Worm (Caenorhabditis elegans): ENCODE data around the gene Y47D3B.3.

The Y47D3B.3 gene

DNA sequence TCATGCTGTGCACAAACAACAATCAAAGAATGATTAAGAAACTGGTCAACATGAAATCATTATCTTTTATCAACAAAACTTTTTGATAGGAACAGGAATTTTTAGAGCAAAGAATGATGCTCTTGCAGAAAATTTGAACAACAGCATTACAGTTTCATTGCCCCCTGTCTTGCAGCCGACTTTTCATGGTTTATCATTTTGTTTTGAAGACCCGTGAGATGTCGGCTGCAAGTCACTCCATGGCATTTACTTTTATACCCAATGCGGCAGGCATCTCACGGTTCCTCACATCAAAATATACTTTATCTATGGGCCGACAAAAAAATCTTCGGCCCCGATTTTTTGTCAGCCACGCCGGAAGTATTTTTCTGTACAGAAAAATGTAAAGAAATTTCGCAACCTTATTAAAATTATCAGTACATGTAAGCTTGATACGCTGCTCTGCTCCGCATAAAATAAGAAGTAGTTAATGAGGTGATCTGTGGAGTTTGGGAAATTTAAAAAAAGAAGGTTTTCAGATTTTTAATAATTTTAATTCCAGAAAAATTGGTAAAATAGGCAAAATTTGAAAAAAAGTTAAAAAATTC lies 45.9 kb downstream of the Y47D3B.3 start:
- TF ChIP-seq nhr-90 (tag; optimal IDR thresholded peaks at IDR 0.05) (no peak), egl-18 (GFP tag; IDR thresholded peaks at IDR 0.05) (no peak), hsf-1 (GFP tag; IDR thresholded peaks at IDR 0.05) (no peak), lin-40 (tag; optimal IDR thresholded peaks at IDR 0.05) (no peak), dpl-1 (GFP tag; optimal IDR thresholded peaks at IDR 0.05) (no peak), egrh-3 (GFP tag; IDR thresholded peaks at IDR 0.05) (no peak), sptf-2 (GFP tag; optimal IDR thresholded peaks at IDR 0.05) (no peak), lsy-27 (tag; optimal IDR thresholded peaks at IDR 0.05; ENCODE audit: borderline replicate concordance, insufficient read depth) (no peak), snpc-4 (GFP tag; optimal IDR thresholded peaks at IDR 0.05) (no peak), snpc-4 (tag; optimal IDR thresholded peaks at IDR 0.05) (peak; percentile 37 to 74 (median 60)), cebp-1 (GFP tag; IDR thresholded peaks at IDR 0.05) (no peak), cebp-1 (tag; optimal IDR thresholded peaks at IDR 0.05) (peak; percentile 64)

DNA sequence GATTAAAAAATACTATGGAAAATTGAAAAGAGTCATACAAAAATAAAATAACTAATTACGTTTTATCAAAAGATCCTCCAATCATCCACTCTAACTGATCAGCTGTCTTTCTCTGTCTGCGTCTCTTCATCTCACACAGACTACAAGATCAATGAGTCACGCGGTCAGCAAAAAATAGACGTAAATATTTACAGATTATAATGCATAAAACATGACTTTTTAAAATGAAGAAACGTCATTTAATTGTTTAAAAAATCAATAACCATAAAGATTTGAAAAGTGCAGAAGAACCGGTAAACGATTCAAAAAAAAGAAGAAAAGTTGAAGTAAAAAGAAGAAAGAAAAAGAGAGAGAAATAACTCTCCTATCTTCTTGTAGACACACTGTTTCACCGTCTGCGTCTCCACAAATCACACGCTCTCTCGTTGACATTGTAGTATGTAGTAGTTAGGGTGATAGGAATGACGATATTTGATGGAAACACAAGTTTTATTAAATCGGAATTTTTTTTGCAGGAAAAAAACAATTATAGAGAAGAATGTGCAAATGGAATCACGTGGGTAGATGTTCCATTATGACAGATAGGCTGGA lies 47.3 kb downstream of the Y47D3B.3 start:
- TF ChIP-seq ceh-58 (GFP tag; IDR thresholded peaks at IDR 0.05) (no peak), hmg-1.2 (GFP tag; IDR thresholded peaks at IDR 0.05) (peak; percentile 87), cebp-1 (GFP tag; IDR thresholded peaks at IDR 0.05) (no peak), cebp-1 (tag; optimal IDR thresholded peaks at IDR 0.05) (no peak), lin-40 (tag; optimal IDR thresholded peaks at IDR 0.05) (peak; percentile 38), ztf-26 (tag; optimal IDR thresholded peaks at IDR 0.05) (no peak), lin-35 (GFP tag; optimal IDR thresholded peaks at IDR 0.05) (no peak), snpc-4 (GFP tag; optimal IDR thresholded peaks at IDR 0.05) (no peak), snpc-4 (tag; optimal IDR thresholded peaks at IDR 0.05) (peak in 1 of 4 experiments; percentile 2), somi-1 (GFP tag; optimal IDR thresholded peaks at IDR 0.05) (peak; percentile 37)

DNA sequence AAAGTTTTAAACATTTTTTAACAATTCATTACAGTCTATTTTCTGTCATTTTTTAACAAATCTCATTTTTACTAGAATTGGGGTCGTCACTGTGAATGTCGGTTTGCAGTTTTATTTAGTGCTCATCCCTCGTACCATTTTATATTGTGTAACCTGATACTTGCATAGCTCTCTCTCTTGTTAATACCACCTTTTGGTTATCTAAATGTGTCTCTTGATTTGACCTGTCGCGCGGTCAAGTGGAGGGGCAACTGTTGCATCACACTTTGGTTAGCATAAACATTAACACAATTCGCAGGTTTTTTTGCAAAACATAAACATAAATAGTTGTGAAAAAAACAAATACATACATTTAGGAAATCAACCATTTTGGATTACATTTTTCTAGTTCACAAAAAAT lies 49.2 kb downstream of the Y47D3B.3 start:
- TF ChIP-seq efl-1 (GFP tag; optimal IDR thresholded peaks at IDR 0.05) (no peak), B0035.1 (tag; optimal IDR thresholded peaks at IDR 0.05) (no peak), die-1 (tag; optimal IDR thresholded peaks at IDR 0.05) (no peak), ekl-4 (GFP tag; IDR thresholded peaks at IDR 0.05) (no peak), bed-1 (GFP tag; IDR thresholded peaks at IDR 0.05) (no peak), rec-8 (tag; optimal IDR thresholded peaks at IDR 0.05) (no peak), nhr-27 (tag; optimal IDR thresholded peaks at IDR 0.05) (no peak), atf-7 (tag; optimal IDR thresholded peaks at IDR 0.05) (no peak), madf-8 (GFP tag; conservative IDR thresholded peaks at IDR 0.05) (no peak), attf-3 (GFP tag; conservative IDR thresholded peaks at IDR 0.05) (no peak), ceh-27 (GFP tag; optimal IDR thresholded peaks at IDR 0.05) (no peak), egrh-3 (GFP tag; IDR thresholded peaks at IDR 0.05) (no peak), tbx-9 (tag; optimal IDR thresholded peaks at IDR 0.05; ENCODE audit: borderline replicate concordance) (no peak), him-1 (tag; optimal IDR thresholded peaks at IDR 0.05) (no peak), hsf-1 (GFP tag; IDR thresholded peaks at IDR 0.05) (no peak), ztf-26 (tag; optimal IDR thresholded peaks at IDR 0.05) (no peak), let-607 (tag; optimal IDR thresholded peaks at IDR 0.05) (no peak), cebp-1 (GFP tag; IDR thresholded peaks at IDR 0.05) (no peak), cebp-1 (tag; optimal IDR thresholded peaks at IDR 0.05) (no peak)

DNA sequence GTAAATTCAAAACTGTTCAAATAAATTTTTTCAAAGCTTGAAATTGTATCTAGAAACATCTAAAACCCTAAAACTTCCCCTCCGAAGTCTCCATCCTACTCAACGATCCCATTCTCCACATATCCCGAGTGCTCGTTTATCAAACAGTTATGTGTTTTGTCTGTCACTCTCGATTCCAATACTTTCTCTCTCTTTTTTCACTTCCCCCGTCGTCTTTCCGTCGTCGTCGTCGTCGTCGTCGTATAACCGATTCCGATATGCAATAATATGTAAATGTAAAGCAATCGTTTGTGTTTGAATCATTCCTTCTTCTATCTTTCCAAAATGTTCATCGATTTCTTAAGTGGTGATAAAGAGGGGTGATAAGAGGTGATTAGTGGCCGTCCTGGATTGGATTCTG lies 50.7 kb downstream of the Y47D3B.3 start:
- TF ChIP-seq nhr-80 (tag; optimal IDR thresholded peaks at IDR 0.05) = no peak
- no peak for TF ChIP-seq lin-26 (GFP tag; IDR thresholded peaks at IDR 0.05)
- no peak for TF ChIP-seq nhr-120 (GFP tag; IDR thresholded peaks at IDR 0.05)
- no peak for TF ChIP-seq ceh-58 (GFP tag; IDR thresholded peaks at IDR 0.05)
- TF ChIP-seq chd-7 (tag; optimal IDR thresholded peaks at IDR 0.05) = no peak
